Fruit fly (Drosophila melanogaster) whole organism, embryonic: Measurements from ENCODE around the gene Tsp2A.

ENCODE experiments used
- CG9437 ChIP-seq: fragments of 200-800 bp; sonication (Bioruptor generic); optimal IDR thresholded peaks from 2 replicates; lab custom pipeline; 2018; ENCODE audit warnings: missing biosample characterization, mild to moderate bottlenecking, missing genetic modification characterization
- Mad ChIP-seq: fragments of 200-800 bp; sonication (Bioruptor generic); optimal IDR thresholded peaks from 2 replicates; lab custom pipeline; 2016; ENCODE audit warnings: missing biosample characterization, missing genetic modification characterization
- Nf-YA ChIP-seq: fragments of 200-800 bp; sonication (Bioruptor generic); IDR thresholded peaks from 2 replicates; pipeline ENCODE4 v1.3.6; 2022; ENCODE audit warnings: missing biosample characterization, missing genetic modification characterization
- ftz-f1 ChIP-seq: fragments of 200-800 bp; sonication (Bioruptor generic); optimal IDR thresholded peaks from 2 replicates; lab custom pipeline; 2016; ENCODE audit warnings: missing biosample characterization, missing genetic modification characterization
- psq ChIP-seq: fragments of 200-800 bp; sonication (Bioruptor generic); optimal IDR thresholded peaks from 2 replicates; lab custom pipeline; 2017; ENCODE audit warnings: missing biosample characterization, missing genetic modification characterization
- zf30C ChIP-seq: fragments of 200-800 bp; sonication (Bioruptor generic); optimal IDR thresholded peaks from 3 replicates; lab custom pipeline; 2018; ENCODE audit warnings: missing biosample characterization, mild to moderate bottlenecking, missing genetic modification characterization

- TF ChIP-seq Mad (GFP tag; lab: Kevin White, UChicago), result no peak
- TF ChIP-seq psq (GFP tag; lab: Kevin White, UChicago), result no peak
- TF ChIP-seq CG9437 (GFP tag; lab: Kevin White, UChicago), result no peak
- no peak for TF ChIP-seq Nf-YA
- no peak for TF ChIP-seq ftz-f1
- no peak for TF ChIP-seq zf30C (GFP tag; lab: Kevin White, UChicago)
Measured at dm6 chrX:1392875-1393274, 46.5 kb downstream of the Tsp2A start, which contains the start of gene Rilpl.
